Fruit fly (Drosophila melanogaster) whole organism, prepupa: ENCODE results near the gene Sgs8.

Experiments
- CG11762 ChIP-seq: fragments of 200-800 bp; sonication (Bioruptor generic); optimal IDR thresholded peaks from 3 replicates; lab custom pipeline; 2016; ENCODE audit warnings: missing biosample characterization, missing genetic modification characterization; ENCODE audit not compliant: insufficient read depth
- CG3032 ChIP-seq: fragments of 200-800 bp; optimal IDR thresholded peaks from 2 replicates; lab custom pipeline; 2019; ENCODE audit warnings: missing biosample characterization, mild to moderate bottlenecking, missing genetic modification characterization, moderate library complexity
- CG8319 ChIP-seq: fragments of 200-800 bp; sonication (Bioruptor generic); optimal IDR thresholded peaks from 3 replicates; lab custom pipeline; 2016; ENCODE audit warnings: missing biosample characterization, missing genetic modification characterization
- CG8632 ChIP-seq: fragments of 200-800 bp; sonication (Bioruptor generic); optimal IDR thresholded peaks from 3 replicates; lab custom pipeline; 2016; ENCODE audit warnings: missing biosample characterization, missing genetic modification characterization
- Ets21C ChIP-seq: fragments of 200-800 bp; sonication (Bioruptor generic); optimal IDR thresholded peaks from 3 replicates; lab custom pipeline; 2016; ENCODE audit warnings: missing biosample characterization, missing genetic modification characterization
- Gug ChIP-seq: fragments of 200-800 bp; sonication (Bioruptor generic); IDR thresholded peaks from 2 replicates; pipeline ENCODE4 v1.3.6; 2022; ENCODE audit warnings: missing biosample characterization, missing genetic modification characterization
- Hr39 ChIP-seq: fragments of 200-800 bp; sonication (Bioruptor generic); optimal IDR thresholded peaks from 2 replicates; lab custom pipeline; 2016; ENCODE audit warnings: missing biosample characterization, missing genetic modification characterization
- Hr4 ChIP-seq: fragments of 200-800 bp; sonication (Bioruptor generic); optimal IDR thresholded peaks from 3 replicates; lab custom pipeline; 2016; ENCODE audit warnings: missing biosample characterization, missing genetic modification characterization
- Met ChIP-seq: fragments of 200-800 bp; sonication (Bioruptor generic); optimal IDR thresholded peaks from 3 replicates; lab custom pipeline; 2016; ENCODE audit warnings: missing biosample characterization, missing genetic modification characterization
- Smox ChIP-seq: fragments of 200-800 bp; sonication (Bioruptor generic); optimal IDR thresholded peaks from 3 replicates; lab custom pipeline; 2016; ENCODE audit warnings: missing biosample characterization, missing genetic modification characterization
- Sox102F ChIP-seq: fragments of 200-800 bp; sonication (Bioruptor generic); optimal IDR thresholded peaks from 2 replicates; lab custom pipeline; 2016; ENCODE audit warnings: missing biosample characterization, mild to moderate bottlenecking, missing genetic modification characterization
- cyc ChIP-seq: fragments of 200-800 bp; sonication (Bioruptor generic); optimal IDR thresholded peaks from 3 replicates; lab custom pipeline; 2016; ENCODE audit warnings: missing biosample characterization, missing genetic modification characterization
- esn ChIP-seq: fragments of 200-800 bp; sonication (Bioruptor generic); optimal IDR thresholded peaks from 2 replicates; lab custom pipeline; 2016; ENCODE audit warnings: missing biosample characterization, mild to moderate bottlenecking, missing genetic modification characterization, moderate library complexity
- fd59A ChIP-seq: fragments of 200-800 bp; sonication (Bioruptor generic); optimal IDR thresholded peaks from 2 replicates; lab custom pipeline; 2017; ENCODE audit warnings: missing biosample characterization, mild to moderate bottlenecking, missing genetic modification characterization, missing genetic modification reagents
- fd85E ChIP-seq: fragments of 200-800 bp; sonication (Bioruptor generic); optimal IDR thresholded peaks from 3 replicates; lab custom pipeline; 2016; ENCODE audit warnings: missing biosample characterization, missing genetic modification characterization
- net ChIP-seq: fragments of 200-800 bp; sonication (Bioruptor generic); optimal IDR thresholded peaks from 3 replicates; lab custom pipeline; 2016; ENCODE audit warnings: missing biosample characterization, missing genetic modification characterization
- spab ChIP-seq: fragments of 200-800 bp; sonication (Bioruptor generic); optimal IDR thresholded peaks from 2 replicates; lab custom pipeline; 2017; ENCODE audit warnings: missing biosample characterization, mild to moderate bottlenecking, missing genetic modification characterization, missing genetic modification reagents
- svp ChIP-seq: fragments of 200-800 bp; sonication (Bioruptor generic); peaks from one replicate; lab custom pipeline; 2016; ENCODE audit warnings: missing biosample characterization, missing genetic modification characterization

The Sgs8 gene

DNA sequence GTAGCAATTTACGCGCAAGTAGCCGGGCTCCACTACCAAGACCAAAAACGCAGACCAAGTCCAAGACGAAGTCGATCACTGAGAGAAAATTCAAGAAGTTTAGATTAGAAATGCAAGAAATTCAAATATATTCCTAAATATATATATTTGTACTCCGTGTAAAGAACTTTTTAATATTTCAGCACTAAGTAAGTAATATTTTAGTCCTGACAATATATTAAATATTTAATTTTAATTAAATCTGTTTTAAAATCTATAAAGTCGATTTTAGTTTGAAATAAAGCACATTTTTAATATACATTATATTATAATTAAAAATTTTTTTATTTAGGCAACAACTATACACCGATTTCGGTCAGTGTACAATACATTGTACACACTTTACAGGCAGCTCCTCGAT, 42.2 kb downstream of the Sgs8 start (continued):
- TF ChIP-seq net (GFP tag; lab: Kevin White, UChicago) (no peak), fd85E (no peak), Ets21C (GFP tag; lab: Kevin White, UChicago) (no peak), Sox102F (GFP tag; lab: Kevin White, UChicago) (peak; percentile 4), CG8319 (GFP tag; lab: Kevin White, UChicago) (no peak), Gug (GFP tag; lab: Robert Waterston, UW) (no peak), Smox (GFP tag; lab: Kevin White, UChicago) (no peak), Hr39 (GFP tag; lab: Kevin White, UChicago) (no peak), Hr4 (GFP tag; lab: Kevin White, UChicago) (no peak), CG3032 (peak; percentile 49), CG8632 (GFP tag; lab: Kevin White, UChicago) (peak; percentile 55), cyc (GFP tag; lab: Kevin White, UChicago) (peak; percentile 12), spab (peak; percentile 19), esn (GFP tag; lab: Kevin White, UChicago) (peak; percentile 45), fd59A (GFP tag; lab: Kevin White, UChicago) (no peak), Met (no peak), CG11762 (GFP tag; lab: Kevin White, UChicago) (no peak)

DNA sequence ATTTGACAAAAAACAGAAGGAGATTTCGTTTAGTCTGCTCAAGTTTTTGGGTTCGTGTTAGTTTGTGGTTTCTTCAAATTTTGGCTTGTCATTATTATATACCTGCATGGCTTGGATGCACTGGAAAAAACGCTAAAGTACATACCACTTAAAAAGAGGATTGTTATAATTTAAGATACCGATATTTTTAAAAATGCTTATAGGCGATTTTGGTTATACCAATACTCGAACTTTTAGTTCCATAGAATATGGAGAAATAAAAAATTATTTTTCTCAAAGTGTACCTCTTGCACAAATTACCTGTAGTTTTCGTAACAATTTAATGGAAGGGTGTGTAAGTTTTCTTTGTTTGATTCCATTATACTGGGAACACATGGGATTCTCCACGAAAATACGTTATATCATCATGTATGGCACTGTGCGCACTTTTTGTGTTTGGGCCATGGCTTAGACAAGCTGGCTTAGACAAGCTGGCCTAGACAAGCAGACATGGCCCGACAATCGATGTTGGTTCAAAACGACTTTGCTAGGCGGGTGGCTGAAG, 43.8 kb downstream of the Sgs8 start, which contains the start of gene Fum3:
Gene Fum3 (minus strand): TSS at position 494 of the 544 bp plus-strand sequence.
- TF ChIP-seq svp (GFP tag; lab: Kevin White, UChicago) (peak; percentile 48), Hr4 (GFP tag; lab: Kevin White, UChicago) (no peak)
- TF ChIP-seq, all 60 proteins: peak for 1
